Fruit fly (Drosophila melanogaster) whole organism, embryonic: ENCODE results near the gene Cat.

Source experiments
- Awh ChIP-seq: fragments of 200-800 bp; sonication (Bioruptor generic); IDR thresholded peaks from 2 replicates; pipeline ENCODE4, ENCODE4 v1.3.6; 2022; ENCODE audit warnings: missing biosample characterization, missing genetic modification characterization
- C15 ChIP-seq: fragments of 200-800 bp; sonication (Bioruptor generic); IDR thresholded peaks from 3 replicates; pipeline ENCODE4 v1.3.6; 2022; ENCODE audit warnings: missing biosample characterization, missing genetic modification characterization
- CG10321 ChIP-seq: fragments of 200-800 bp; sonication (Bioruptor generic); IDR thresholded peaks from 2 replicates; pipeline ENCODE4 v1.3.6; 2022; ENCODE audit warnings: missing biosample characterization, missing genetic modification characterization
- CG11085 ChIP-seq: fragments of 200-800 bp; sonication (Bioruptor generic); IDR thresholded peaks from 2 replicates; pipeline ENCODE4 v1.3.6; 2022; ENCODE audit warnings: missing biosample characterization, missing genetic modification characterization
- CG11093 ChIP-seq: fragments of 200-800 bp; sonication (Bioruptor generic); IDR thresholded peaks from 3 replicates; pipeline ENCODE4 v1.3.6; 2022; ENCODE audit warnings: missing biosample characterization, missing genetic modification characterization
- CG11456 ChIP-seq: fragments of 200-800 bp; sonication (Bioruptor generic); IDR thresholded peaks from 3 replicates; pipeline ENCODE4 v1.3.6; 2022; ENCODE audit warnings: missing biosample characterization, missing genetic modification characterization
- CG12219 ChIP-seq: fragments of 200-800 bp; sonication (Bioruptor generic); optimal IDR thresholded peaks from 3 replicates; lab custom pipeline; 2018; ENCODE audit warnings: missing biosample characterization, mild to moderate bottlenecking, missing genetic modification characterization
- CG13775 ChIP-seq: fragments of 200-800 bp; sonication (Bioruptor generic); optimal IDR thresholded peaks from 3 replicates; lab custom pipeline; 2017; ENCODE audit warnings: missing biosample characterization, mild to moderate bottlenecking, missing genetic modification characterization
- CG14965 ChIP-seq: fragments of 200-800 bp; sonication (Bioruptor generic); optimal IDR thresholded peaks from 2 replicates; lab custom pipeline; 2016; ENCODE audit warnings: missing biosample characterization, missing genetic modification characterization, borderline replicate concordance
- CG1529 ChIP-seq: fragments of 200-800 bp; sonication (Bioruptor generic); optimal IDR thresholded peaks from 3 replicates; lab custom pipeline; 2018; ENCODE audit warnings: missing biosample characterization, missing genetic modification characterization
- CG1602 ChIP-seq: fragments of 200-800 bp; sonication (Bioruptor generic); optimal IDR thresholded peaks from 3 replicates; lab custom pipeline; 2016; ENCODE audit warnings: missing biosample characterization, missing genetic modification characterization
- CG17328 ChIP-seq: fragments of 200-800 bp; sonication (Bioruptor generic); IDR thresholded peaks from 2 replicates; pipeline ENCODE4 v1.3.6; 2022; ENCODE audit warnings: missing biosample characterization, missing genetic modification characterization
- CG17802 ChIP-seq: fragments of 200-800 bp; sonication (Bioruptor generic); optimal IDR thresholded peaks from 2 replicates; lab custom pipeline; 2018; ENCODE audit warnings: missing biosample characterization, mild to moderate bottlenecking, missing genetic modification characterization, moderate library complexity
- CG17912 ChIP-seq: fragments of 200-800 bp; sonication (Bioruptor generic); optimal IDR thresholded peaks from 2 replicates; lab custom pipeline; 2018; ENCODE audit warnings: missing biosample characterization, mild to moderate bottlenecking, missing genetic modification characterization
- CG2199 ChIP-seq: fragments of 200-800 bp; sonication (Bioruptor generic); IDR thresholded peaks from 3 replicates; pipeline ENCODE4 v1.3.6; 2022; ENCODE audit warnings: missing biosample characterization, missing genetic modification characterization
- CG31224 ChIP-seq: fragments of 200-800 bp; sonication (Bioruptor generic); IDR thresholded peaks from 2 replicates; pipeline ENCODE4 v1.3.6; 2022; ENCODE audit warnings: missing biosample characterization, missing genetic modification characterization
- CG3838 ChIP-seq: fragments of 200-800 bp; sonication (Bioruptor generic); optimal IDR thresholded peaks from 3 replicates; lab custom pipeline; 2016; ENCODE audit warnings: missing biosample characterization, missing genetic modification characterization
- CG42726 ChIP-seq: fragments of 200-800 bp; sonication (Bioruptor generic); IDR thresholded peaks from 2 replicates; pipeline ENCODE4 v1.3.6; 2022; ENCODE audit warnings: missing biosample characterization, missing genetic modification characterization; ENCODE audit not compliant: partially characterized antibody
- CG4404 ChIP-seq: fragments of 200-800 bp; sonication (Bioruptor generic); IDR thresholded peaks from 2 replicates; pipeline ENCODE4 v1.3.6; 2022; ENCODE audit warnings: missing biosample characterization, missing genetic modification characterization
- CG6854 ChIP-seq: fragments of 200-800 bp; sonication (Bioruptor generic); optimal IDR thresholded peaks from 3 replicates; lab custom pipeline; 2017; ENCODE audit warnings: missing biosample characterization, mild to moderate bottlenecking, missing genetic modification characterization
- CG7372 ChIP-seq: fragments of 200-800 bp; sonication (Bioruptor generic); IDR thresholded peaks from 2 replicates; pipeline ENCODE4 v1.3.6; 2022; ENCODE audit warnings: missing biosample characterization, missing genetic modification characterization
- D ChIP-seq, 2 experiments: fragments of 200-800 bp in 1 of 2; fragments of >200 bp in 1 of 2; sonication (Bioruptor generic) in 1 of 2; optimal IDR thresholded peaks; 2 replicates in 1 of 2; 3 replicates in 1 of 2; lab custom pipeline; 2017; ENCODE audit warnings: mild to moderate bottlenecking in 1 of 2, missing biosample characterization in 1 of 2, missing genetic modification characterization in 1 of 2, missing genetic modification reagents in 1 of 2
- Dad ChIP-seq: fragments of 200-800 bp; sonication (Bioruptor generic); optimal IDR thresholded peaks from 3 replicates; lab custom pipeline; 2016; ENCODE audit warnings: missing biosample characterization, missing genetic modification characterization
- Dfd ChIP-seq, 2 experiments: fragments of >200 bp; optimal IDR thresholded peaks; 2 replicates each; lab custom pipeline; 2017; ENCODE audit warnings: missing biosample characterization in 2 of 2, missing genetic modification characterization in 2 of 2
- Doc2 ChIP-seq: fragments of 200-800 bp; sonication (Bioruptor generic); IDR thresholded peaks from 2 replicates; pipeline ENCODE4 v1.3.6; 2022; ENCODE audit warnings: missing biosample characterization, missing genetic modification characterization
- Dp ChIP-seq: fragments of 200-800 bp; sonication (Bioruptor generic); optimal IDR thresholded peaks from 2 replicates; lab custom pipeline; 2018; ENCODE audit warnings: missing biosample characterization, mild to moderate bottlenecking, missing genetic modification characterization, moderate library complexity
- Ets65A ChIP-seq: fragments of 200-800 bp; sonication (Bioruptor generic); peaks from one replicate; lab custom pipeline; 2016; ENCODE audit warnings: missing biosample characterization, missing genetic modification characterization
- Fer1 ChIP-seq: fragments of 200-800 bp; sonication (Bioruptor generic); optimal IDR thresholded peaks from 2 replicates; lab custom pipeline; 2017; ENCODE audit warnings: missing biosample characterization, mild to moderate bottlenecking, missing genetic modification characterization
- GATAe ChIP-seq: fragments of 200-800 bp; sonication (Bioruptor generic); conservative IDR thresholded peaks from 2 replicates; pipeline ENCODE4 v1.3.6; 2022; ENCODE audit warnings: missing biosample characterization, missing genetic modification characterization
- HmgZ ChIP-seq: fragments of 200-800 bp; sonication (Bioruptor generic); optimal IDR thresholded peaks from 2 replicates; lab custom pipeline; 2018; ENCODE audit warnings: missing biosample characterization, mild to moderate bottlenecking, missing genetic modification characterization
- Kr ChIP-seq: fragments of 200-800 bp; sonication (Bioruptor generic); optimal IDR thresholded peaks from 2 replicates; lab custom pipeline; 2017; ENCODE audit warnings: missing biosample characterization, mild to moderate bottlenecking, missing genetic modification characterization
- Med ChIP-seq: fragments of 200-800 bp; sonication (Bioruptor generic); peaks from one replicate; lab custom pipeline; 2016; ENCODE audit warnings: missing biosample characterization, missing genetic modification characterization, mild to moderate bottlenecking, inconsistent platforms, moderate library complexity
- NC2α ChIP-seq: fragments of 200-800 bp; sonication (Bioruptor generic); optimal IDR thresholded peaks from 2 replicates; lab custom pipeline; 2016; ENCODE audit warnings: missing biosample characterization, missing genetic modification characterization
- NK7.1 ChIP-seq: fragments of 200-800 bp; sonication (Bioruptor generic); optimal IDR thresholded peaks from 3 replicates; lab custom pipeline; 2016; ENCODE audit warnings: missing biosample characterization, missing genetic modification characterization
- abd-A ChIP-seq: fragments of 200-800 bp; sonication (Bioruptor generic); optimal IDR thresholded peaks from 3 replicates; lab custom pipeline; 2019; ENCODE audit warnings: missing biosample characterization, mild to moderate bottlenecking, missing genetic modification characterization, moderate library complexity
- ara ChIP-seq: fragments of 200-800 bp; sonication (Bioruptor generic); IDR thresholded peaks from 2 replicates; pipeline ENCODE4 v1.3.6; 2022; ENCODE audit warnings: missing biosample characterization, missing genetic modification characterization
- bab2 ChIP-seq: fragments of 200-800 bp; sonication (Bioruptor generic); optimal IDR thresholded peaks from 2 replicates; lab custom pipeline; 2016; ENCODE audit warnings: missing biosample characterization, missing genetic modification characterization
- cwo ChIP-seq: fragments of 200-800 bp; sonication (Bioruptor generic); optimal IDR thresholded peaks from 3 replicates; lab custom pipeline; 2017; ENCODE audit warnings: missing biosample characterization, missing genetic modification characterization, mild to moderate bottlenecking, moderate library complexity, missing genetic modification reagents
- dan ChIP-seq: fragments of 200-800 bp; sonication (Bioruptor generic); IDR thresholded peaks from 2 replicates; pipeline ENCODE4 v1.3.6; 2022; ENCODE audit warnings: missing biosample characterization, missing genetic modification characterization
- dati ChIP-seq: fragments of 200-800 bp; sonication (Bioruptor generic); IDR thresholded peaks from 2 replicates; pipeline ENCODE4 v1.3.6; 2022; ENCODE audit warnings: missing biosample characterization, missing genetic modification characterization
- ems ChIP-seq: fragments of 200-800 bp; sonication (Bioruptor generic); optimal IDR thresholded peaks from 3 replicates; lab custom pipeline; 2016; ENCODE audit warnings: missing biosample characterization, missing genetic modification characterization
- fd3F ChIP-seq: fragments of 200-800 bp; sonication (Bioruptor generic); optimal IDR thresholded peaks from 2 replicates; lab custom pipeline; 2018; ENCODE audit warnings: missing biosample characterization, mild to moderate bottlenecking, missing genetic modification characterization, moderate library complexity
- grn ChIP-seq: fragments of 200-800 bp; sonication (Bioruptor generic); optimal IDR thresholded peaks from 3 replicates; lab custom pipeline; 2017; ENCODE audit warnings: missing biosample characterization, missing genetic modification characterization
- knrl ChIP-seq: fragments of 200-800 bp; sonication (Bioruptor generic); IDR thresholded peaks from 3 replicates; pipeline ENCODE4 v1.3.6; 2022; ENCODE audit warnings: missing biosample characterization, missing genetic modification characterization; ENCODE audit not compliant: partially characterized antibody
- lbe ChIP-seq: fragments of 200-800 bp; sonication (Bioruptor generic); optimal IDR thresholded peaks from 2 replicates; lab custom pipeline; 2016; ENCODE audit warnings: missing biosample characterization, mild to moderate bottlenecking, missing genetic modification characterization
- psq ChIP-seq: fragments of 200-800 bp; sonication (Bioruptor generic); optimal IDR thresholded peaks from 2 replicates; lab custom pipeline; 2017; ENCODE audit warnings: missing biosample characterization, missing genetic modification characterization
- pum ChIP-seq: fragments of 200-800 bp; sonication (Bioruptor generic); optimal IDR thresholded peaks from 2 replicates; lab custom pipeline; 2016; ENCODE audit warnings: missing biosample characterization, missing genetic modification characterization
- slbo ChIP-seq: fragments of 200-800 bp; sonication (Bioruptor generic); IDR thresholded peaks from 2 replicates; pipeline ENCODE4 v1.3.6; 2022; ENCODE audit warnings: missing biosample characterization, missing genetic modification characterization
- tup ChIP-seq: fragments of 200-800 bp; sonication (Bioruptor generic); optimal IDR thresholded peaks from 2 replicates; lab custom pipeline; 2016; ENCODE audit warnings: missing biosample characterization, mild to moderate bottlenecking, missing genetic modification characterization, moderate library complexity
- twi ChIP-seq: fragments of 200-800 bp; optimal IDR thresholded peaks from 2 replicates; lab custom pipeline; 2019; ENCODE audit warnings: missing biosample characterization, mild to moderate bottlenecking, missing genetic modification characterization, moderate library complexity
- usp ChIP-seq: fragments of >200 bp; optimal IDR thresholded peaks from 2 replicates; lab custom pipeline; 2017; ENCODE audit warnings: missing biosample characterization, missing genetic modification characterization
- wdn ChIP-seq: fragments of 200-800 bp; sonication (Bioruptor generic); IDR thresholded peaks from 2 replicates; pipeline ENCODE4 v1.3.6; 2022; ENCODE audit warnings: missing biosample characterization, missing genetic modification characterization

The Cat gene

DNA sequence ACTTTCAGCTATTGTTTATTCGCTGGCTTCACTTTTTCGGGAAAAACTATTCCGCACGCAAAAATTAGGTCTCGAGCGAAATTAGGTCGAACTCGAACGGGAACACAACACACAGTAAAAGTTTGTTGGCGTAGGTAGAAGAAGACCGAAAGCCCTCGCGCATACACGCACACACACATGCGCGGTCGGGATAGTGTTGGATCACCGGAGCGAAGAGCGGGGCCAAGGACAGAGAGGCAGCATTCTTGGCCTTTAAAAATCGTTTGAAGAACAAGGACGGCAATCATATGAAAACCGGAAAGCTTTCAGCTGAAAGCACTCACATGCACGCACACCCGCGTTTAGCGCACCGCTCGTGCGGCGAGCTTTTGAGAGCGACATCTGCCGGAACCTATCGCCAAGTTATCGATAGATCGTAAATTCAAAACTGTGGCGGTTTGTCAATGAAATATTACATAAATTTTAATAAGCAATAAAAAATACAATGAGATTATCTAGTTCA lies 21.2 kb upstream of the Cat start, which contains the start of gene ftz-f1 (continued):
- no peak for TF ChIP-seq abd-A (tag; lab: Kevin White, UChicago)
- TF ChIP-seq CG17912 (GFP tag; lab: Kevin White, UChicago) = peak; percentile 81
- no peak for TF ChIP-seq NK7.1 (GFP tag; lab: Kevin White, UChicago)
- peak; percentile 69 for TF ChIP-seq Med (GFP tag; lab: Kevin White, UChicago)
- TF ChIP-seq slbo = no peak; the same call in 1 of the 2 replicates
- TF ChIP-seq Ets65A (GFP tag; lab: Kevin White, UChicago) = peak; percentile 38
- no peak for TF ChIP-seq psq (GFP tag; lab: Kevin White, UChicago)
- TF ChIP-seq HmgZ (tag; lab: Kevin White, UChicago) = peak; percentile 90
- no peak for TF ChIP-seq wdn (GFP tag; lab: Robert Waterston, UW)
- TF ChIP-seq Dfd (GFP tag; optimal IDR thresholded peaks at IDR 0.05; lab: Kevin White, UChicago) = no peak
- peak; percentile 94 for TF ChIP-seq CG42726 (GFP tag; lab: Robert Waterston, UW)
- no peak for TF ChIP-seq CG12219 (GFP tag; lab: Kevin White, UChicago)
- TF ChIP-seq CG17328 (GFP tag; lab: Robert Waterston, UW) = no peak
- TF ChIP-seq CG17802 = no peak
- no peak for TF ChIP-seq Doc2 (GFP tag; lab: Robert Waterston, UW)
- TF ChIP-seq ara (GFP tag; lab: Robert Waterston, UW) = no peak
- TF ChIP-seq CG6854 (GFP tag; lab: Kevin White, UChicago) = no peak
- TF ChIP-seq NC2α = no peak
- peak; percentile 93 for TF ChIP-seq CG10321 (GFP tag; lab: Robert Waterston, UW)
- TF ChIP-seq GATAe (GFP tag; lab: Robert Waterston, UW) = no peak
- no peak for TF ChIP-seq Awh
- TF ChIP-seq CG3838 (GFP tag; lab: Kevin White, UChicago) = no peak
- no peak for TF ChIP-seq twi (tag; lab: Kevin White, UChicago)
- TF ChIP-seq CG1602 = no peak
- TF ChIP-seq lbe = peak; percentile 19
- TF ChIP-seq Dp (GFP tag; lab: Kevin White, UChicago) = peak; percentile 100
- no peak for TF ChIP-seq CG4404 (GFP tag; lab: Robert Waterston, UW)
- no peak for TF ChIP-seq C15 (GFP tag; lab: Robert Waterston, UW)
- TF ChIP-seq cwo (GFP tag; lab: Kevin White, UChicago) = peak; percentile 75
- peak; percentile 81 for TF ChIP-seq knrl (GFP tag; lab: Robert Waterston, UW)
- TF ChIP-seq fd3F (GFP tag; lab: Kevin White, UChicago) = no peak
- TF ChIP-seq CG11093 (GFP tag; lab: Robert Waterston, UW) = no peak
- TF ChIP-seq CG14965 (GFP tag; lab: Kevin White, UChicago) = no peak
- TF ChIP-seq CG1529 = no peak
- peak; percentile 16 for TF ChIP-seq CG13775 (GFP tag; lab: Kevin White, UChicago)
- TF ChIP-seq CG11456 (GFP tag; lab: Robert Waterston, UW) = no peak
- no peak for TF ChIP-seq CG11085 (GFP tag; lab: Robert Waterston, UW)
- no peak for TF ChIP-seq dati (GFP tag; lab: Robert Waterston, UW)
- TF ChIP-seq CG7372 = no peak
- no peak for TF ChIP-seq tup
- no peak for TF ChIP-seq D (optimal IDR thresholded peaks at IDR 0.05; lab: Kevin White, UChicago)
- no peak for TF ChIP-seq D (GFP tag; optimal IDR thresholded peaks at IDR 0.05; lab: Kevin White, UChicago)
- TF ChIP-seq pum (GFP tag; lab: Kevin White, UChicago) = no peak
- TF ChIP-seq dan (GFP tag; lab: Robert Waterston, UW) = no peak
- no peak for TF ChIP-seq bab2 (GFP tag; lab: Kevin White, UChicago)
- no peak for TF ChIP-seq ems
- TF ChIP-seq CG31224 (GFP tag; lab: Robert Waterston, UW) = no peak
- TF ChIP-seq usp = no peak
- no peak for TF ChIP-seq Kr (GFP tag; lab: Kevin White, UChicago)
- TF ChIP-seq grn (GFP tag; lab: Kevin White, UChicago) = no peak
- peak; percentile 71 for TF ChIP-seq Fer1 (GFP tag; lab: Kevin White, UChicago)
- TF ChIP-seq Dad (GFP tag; lab: Kevin White, UChicago) = no peak
- 0 out of 3 replicates have a peak, but pooled peaks have one; percentile 27 for TF ChIP-seq CG2199
